Worm (Caenorhabditis elegans): ENCODE measurements around the gene jmjd-2.

Gene jmjd-2

DNA sequence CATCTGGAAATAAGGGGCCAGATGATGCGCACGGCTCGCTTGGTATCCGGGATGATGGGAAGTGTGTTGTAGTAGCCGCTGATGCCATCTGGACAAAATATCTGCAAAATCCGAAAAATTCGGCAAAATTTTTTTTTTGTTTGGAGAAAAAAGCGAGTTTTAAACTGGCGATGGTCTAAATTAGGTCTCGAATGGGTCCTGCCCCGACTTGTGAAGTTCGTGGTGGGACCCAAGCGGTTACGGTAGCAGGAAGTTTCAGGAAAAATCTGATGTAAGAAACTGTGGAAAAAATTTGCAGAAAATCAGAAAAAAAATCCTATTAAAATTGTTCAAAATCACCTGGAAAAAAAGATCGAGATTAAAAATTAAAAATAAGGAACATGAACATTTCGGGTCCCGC is at the start of gene jmjd-2:
jmjd-2 (minus strand) TSS at position 101 of the 400 bp plus-strand sequence.
- no peak for TF ChIP-seq ets-7 (tag; optimal IDR thresholded peaks at IDR 0.05)
- no peak for TF ChIP-seq hmg-4 (GFP tag; optimal IDR thresholded peaks at IDR 0.05)
- TF ChIP-seq ceh-13 (GFP tag; optimal IDR thresholded peaks at IDR 0.05) = no peak
- TF ChIP-seq pes-1 (GFP tag; IDR thresholded peaks at IDR 0.05) = no peak
- no peak for TF ChIP-seq ceh-36 (tag; optimal IDR thresholded peaks at IDR 0.05)

DNA sequence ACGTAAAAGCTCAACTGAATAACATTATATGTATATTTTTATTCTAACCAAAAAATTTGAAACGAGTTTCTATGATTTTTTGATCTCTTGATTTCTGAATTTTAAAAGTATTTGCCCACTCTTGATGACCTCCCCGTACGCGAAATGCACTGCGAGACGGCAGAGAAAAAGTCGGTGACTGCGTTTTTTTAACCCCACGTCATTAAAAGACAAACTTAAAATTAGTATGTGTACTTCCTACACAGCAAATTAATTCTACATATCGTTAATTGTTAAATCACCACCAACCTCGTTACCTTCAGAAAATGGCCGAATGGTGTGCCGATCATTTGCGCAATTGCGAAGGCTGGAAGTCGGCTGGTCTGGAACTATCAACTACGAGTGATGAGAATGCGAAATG is 49.1 kb upstream of the jmjd-2 start, which contains the start of gene Y54G11A.4:
Y54G11A.4 (plus strand) TSS at position 301 of the 400 bp plus-strand sequence.
- TF ChIP-seq ceh-36 (tag; optimal IDR thresholded peaks at IDR 0.05) (no peak), ceh-13 (GFP tag; optimal IDR thresholded peaks at IDR 0.05) (no peak), B0310.2 (tag; optimal IDR thresholded peaks at IDR 0.05) (no peak), ama-1 (optimal IDR thresholded peaks at IDR 0.05) (no peak), scrt-1 (GFP tag; IDR thresholded peaks at IDR 0.05) (no peak), tra-4 (tag; optimal IDR thresholded peaks at IDR 0.05) (no peak)

DNA sequence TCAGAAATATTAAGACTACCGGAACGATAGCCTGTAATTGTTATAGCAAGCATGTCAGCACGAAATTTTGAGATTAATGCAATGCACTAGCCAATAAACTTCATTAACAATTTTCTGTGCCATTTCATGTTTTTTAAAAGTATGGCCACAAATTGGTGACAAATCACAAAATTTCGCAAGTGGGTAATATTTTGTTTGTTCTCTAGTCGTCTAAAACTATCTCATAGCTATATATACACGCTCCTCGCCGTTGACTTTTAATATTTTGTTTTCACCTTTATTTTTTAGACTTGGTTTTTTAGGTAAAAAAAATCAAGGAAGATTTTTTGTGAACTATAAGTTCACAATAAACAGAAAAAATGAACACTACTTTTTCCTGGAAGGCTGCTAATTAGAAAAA is 47.4 kb upstream of the jmjd-2 start:
- TF ChIP-seq hmg-4 (GFP tag; optimal IDR thresholded peaks at IDR 0.05) (no peak), F13C5.2 (tag; optimal IDR thresholded peaks at IDR 0.05) (no peak), flt-1 (GFP tag; IDR thresholded peaks at IDR 0.05) (no peak), ceh-13 (GFP tag; optimal IDR thresholded peaks at IDR 0.05) (no peak), ets-7 (tag; optimal IDR thresholded peaks at IDR 0.05) (no peak), ceh-36 (tag; optimal IDR thresholded peaks at IDR 0.05) (no peak), tra-4 (tag; optimal IDR thresholded peaks at IDR 0.05) (no peak), pes-1 (GFP tag; IDR thresholded peaks at IDR 0.05) (no peak), scrt-1 (GFP tag; IDR thresholded peaks at IDR 0.05) (no peak), tbx-37 (GFP tag; conservative IDR thresholded peaks at IDR 0.05) (no peak), B0310.2 (tag; optimal IDR thresholded peaks at IDR 0.05) (no peak), ama-1 (optimal IDR thresholded peaks at IDR 0.05) (no peak), aly-1 (tag; optimal IDR thresholded peaks at IDR 0.05) (no peak), hmbx-1 (tag; optimal IDR thresholded peaks at IDR 0.05) (no peak), sea-1 (GFP tag; conservative IDR thresholded peaks at IDR 0.05) (no peak), tbx-11 (GFP tag; IDR thresholded peaks at IDR 0.05) (no peak), hnd-1 (tag; optimal IDR thresholded peaks at IDR 0.05) (no peak)

DNA sequence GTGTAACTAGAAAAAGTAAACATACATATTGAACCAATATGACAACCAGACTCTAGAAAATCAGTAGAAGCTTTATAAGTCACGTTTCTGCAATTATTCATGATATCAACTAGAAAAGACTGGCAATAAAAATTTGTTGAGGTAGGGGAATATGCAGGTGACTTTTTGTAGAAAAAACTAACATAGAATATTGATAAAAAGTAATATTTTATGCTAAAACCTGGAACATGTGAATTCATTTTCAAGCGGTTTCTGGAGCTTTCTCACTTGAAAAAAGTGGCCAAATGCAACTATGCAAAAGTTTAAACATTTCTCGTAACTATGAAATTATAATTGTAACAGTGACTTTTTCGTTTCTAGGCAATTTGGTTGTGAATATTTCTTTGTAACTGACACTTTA is 45.6 kb upstream of the jmjd-2 start, which contains the start of gene srh-42:
srh-42 (minus strand) TSS at position 101 of the 400 bp plus-strand sequence.
- TF ChIP-seq sea-1 (GFP tag; conservative IDR thresholded peaks at IDR 0.05) (no peak), tbx-11 (GFP tag; IDR thresholded peaks at IDR 0.05) (no peak), F13C5.2 (tag; optimal IDR thresholded peaks at IDR 0.05) (no peak), flt-1 (GFP tag; IDR thresholded peaks at IDR 0.05) (no peak), hnd-1 (tag; optimal IDR thresholded peaks at IDR 0.05) (no peak), B0310.2 (tag; optimal IDR thresholded peaks at IDR 0.05) (no peak), hmbx-1 (tag; optimal IDR thresholded peaks at IDR 0.05) (no peak), tra-4 (tag; optimal IDR thresholded peaks at IDR 0.05) (no peak), ceh-36 (tag; optimal IDR thresholded peaks at IDR 0.05) (no peak), aly-1 (tag; optimal IDR thresholded peaks at IDR 0.05) (no peak), pes-1 (GFP tag; IDR thresholded peaks at IDR 0.05) (no peak), ama-1 (optimal IDR thresholded peaks at IDR 0.05) (no peak), tbx-37 (GFP tag; conservative IDR thresholded peaks at IDR 0.05) (no peak), hmg-4 (GFP tag; optimal IDR thresholded peaks at IDR 0.05) (no peak), ceh-13 (GFP tag; optimal IDR thresholded peaks at IDR 0.05) (no peak), scrt-1 (GFP tag; IDR thresholded peaks at IDR 0.05) (no peak), ets-7 (tag; optimal IDR thresholded peaks at IDR 0.05) (no peak)

DNA sequence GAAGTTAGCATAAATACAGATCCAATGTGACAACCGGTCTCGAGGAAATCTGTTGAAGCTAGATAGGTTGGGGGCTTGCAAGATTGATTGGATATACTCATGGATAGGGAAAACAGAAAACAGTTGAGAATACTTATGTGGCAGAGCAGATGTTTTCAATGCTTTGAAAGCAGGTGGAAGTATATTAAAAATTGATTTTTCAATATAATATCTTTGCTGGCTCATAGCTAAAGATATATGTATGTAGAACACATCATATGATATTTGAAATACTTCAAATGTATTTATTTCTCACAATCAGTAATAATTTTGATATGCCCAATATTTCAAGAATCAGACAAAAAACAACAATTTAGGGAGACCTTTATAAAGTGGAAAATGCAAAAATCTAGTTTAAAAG is 43.9 kb upstream of the jmjd-2 start, which contains the start of gene srh-41:
srh-41 (minus strand) TSS at position 101 of the 400 bp plus-strand sequence.
- TF ChIP-seq tra-4 (tag; optimal IDR thresholded peaks at IDR 0.05) = no peak
- TF ChIP-seq tbx-37 (GFP tag; conservative IDR thresholded peaks at IDR 0.05) = no peak
- no peak for TF ChIP-seq hmbx-1 (tag; optimal IDR thresholded peaks at IDR 0.05)
- TF ChIP-seq aly-1 (tag; optimal IDR thresholded peaks at IDR 0.05) = no peak
- TF ChIP-seq ets-7 (tag; optimal IDR thresholded peaks at IDR 0.05) = no peak
- TF ChIP-seq sea-1 (GFP tag; conservative IDR thresholded peaks at IDR 0.05) = no peak
- no peak for TF ChIP-seq ceh-13 (GFP tag; optimal IDR thresholded peaks at IDR 0.05)
- TF ChIP-seq F13C5.2 (tag; optimal IDR thresholded peaks at IDR 0.05) = no peak
- no peak for TF ChIP-seq scrt-1 (GFP tag; IDR thresholded peaks at IDR 0.05)
- TF ChIP-seq hmg-4 (GFP tag; optimal IDR thresholded peaks at IDR 0.05) = no peak
- no peak for TF ChIP-seq flt-1 (GFP tag; IDR thresholded peaks at IDR 0.05)
- no peak for TF ChIP-seq hnd-1 (tag; optimal IDR thresholded peaks at IDR 0.05)
- no peak for TF ChIP-seq tbx-11 (GFP tag; IDR thresholded peaks at IDR 0.05)
- TF ChIP-seq pes-1 (GFP tag; IDR thresholded peaks at IDR 0.05) = no peak
- no peak for TF ChIP-seq ceh-36 (tag; optimal IDR thresholded peaks at IDR 0.05)
- no peak for TF ChIP-seq ama-1 (optimal IDR thresholded peaks at IDR 0.05)
- no peak for TF ChIP-seq B0310.2 (tag; optimal IDR thresholded peaks at IDR 0.05)

DNA sequence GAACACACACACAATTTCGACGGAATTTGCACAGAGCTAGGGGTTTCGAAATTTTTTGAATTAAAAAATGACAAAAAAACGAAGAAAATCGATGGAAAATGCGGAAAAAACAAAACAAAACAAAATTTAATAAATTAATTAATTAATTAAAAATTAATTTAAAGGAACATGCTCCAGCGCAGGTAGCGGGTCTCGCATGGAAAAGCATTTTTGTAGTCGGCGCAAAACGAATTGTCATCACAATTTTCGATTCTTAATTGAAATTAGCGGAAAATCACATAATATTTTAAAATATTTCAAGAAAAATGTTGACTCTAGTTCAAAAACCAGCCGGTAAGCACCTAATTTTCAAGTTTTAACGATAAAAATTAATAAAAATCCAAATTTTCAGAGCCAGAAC is 33.0 kb upstream of the jmjd-2 start, which contains the start of gene Y54G11A.3:
Y54G11A.3 (plus strand) TSS at position 213 of the 400 bp plus-strand sequence.
- TF ChIP-seq tbx-37 (GFP tag; conservative IDR thresholded peaks at IDR 0.05) = no peak

DNA sequence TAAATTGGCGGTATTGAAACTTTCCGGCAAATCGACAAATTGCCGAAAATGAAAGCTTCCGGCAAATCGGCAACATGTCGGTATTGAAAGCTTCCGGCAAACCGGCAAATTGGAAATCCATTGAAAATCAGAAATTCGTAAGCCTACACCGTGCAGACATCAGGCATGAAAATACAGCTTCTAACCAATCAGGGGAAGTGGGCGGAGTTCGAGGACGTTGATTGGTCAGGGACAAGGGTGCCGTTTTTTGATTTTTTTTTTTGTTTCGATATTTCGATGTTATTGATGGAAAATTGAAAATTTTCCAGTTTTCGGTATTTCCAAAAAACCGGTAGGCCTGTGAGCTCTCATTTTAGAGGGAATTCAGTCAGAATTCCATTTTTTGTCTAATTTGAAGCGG is 26.4 kb upstream of the jmjd-2 start:
- TF ChIP-seq hmg-4 (GFP tag; optimal IDR thresholded peaks at IDR 0.05) (no peak), ceh-13 (GFP tag; optimal IDR thresholded peaks at IDR 0.05) (no peak), F13C5.2 (tag; optimal IDR thresholded peaks at IDR 0.05) (no peak), flt-1 (GFP tag; IDR thresholded peaks at IDR 0.05) (no peak), aly-1 (tag; optimal IDR thresholded peaks at IDR 0.05) (no peak), ets-7 (tag; optimal IDR thresholded peaks at IDR 0.05) (no peak), tbx-11 (GFP tag; IDR thresholded peaks at IDR 0.05) (no peak), ama-1 (optimal IDR thresholded peaks at IDR 0.05) (no peak), tbx-37 (GFP tag; conservative IDR thresholded peaks at IDR 0.05) (no peak), sea-1 (GFP tag; conservative IDR thresholded peaks at IDR 0.05) (no peak), tra-4 (tag; optimal IDR thresholded peaks at IDR 0.05) (no peak), pes-1 (GFP tag; IDR thresholded peaks at IDR 0.05) (no peak), scrt-1 (GFP tag; IDR thresholded peaks at IDR 0.05) (no peak)

DNA sequence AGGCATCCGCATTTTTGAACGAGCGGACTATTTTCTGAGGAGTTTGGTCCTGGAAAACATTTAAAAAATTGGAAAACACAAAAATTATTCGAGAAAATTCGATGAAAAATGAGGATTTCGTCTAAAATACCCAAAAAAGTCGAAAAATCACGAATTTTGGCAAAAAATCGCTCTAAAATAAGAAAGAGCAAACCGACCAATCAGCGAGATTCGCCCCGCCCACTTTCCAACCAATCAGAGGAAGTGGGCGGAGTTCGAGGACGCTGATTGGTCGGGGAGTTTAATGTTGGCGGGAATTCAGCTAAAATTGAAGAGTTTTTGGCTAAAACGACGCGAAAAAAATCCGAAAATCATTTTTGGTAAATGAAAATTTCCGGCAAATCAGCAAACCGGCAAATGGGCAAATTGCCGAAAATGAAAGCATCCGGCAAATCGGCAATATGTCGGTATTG is 25.8 kb upstream of the jmjd-2 start, which contains the start of gene Y54G11A.1:
Y54G11A.1 (minus strand) TSS at position 51 of the 452 bp plus-strand sequence.
- TF ChIP-seq flt-1 (GFP tag; IDR thresholded peaks at IDR 0.05) (no peak), ceh-13 (GFP tag; optimal IDR thresholded peaks at IDR 0.05) (no peak), hmbx-1 (tag; optimal IDR thresholded peaks at IDR 0.05) (no peak), hmg-4 (GFP tag; optimal IDR thresholded peaks at IDR 0.05) (no peak), ama-1 (optimal IDR thresholded peaks at IDR 0.05) (no peak), ceh-36 (tag; optimal IDR thresholded peaks at IDR 0.05) (no peak), F13C5.2 (tag; optimal IDR thresholded peaks at IDR 0.05) (no peak), scrt-1 (GFP tag; IDR thresholded peaks at IDR 0.05) (no peak), B0310.2 (tag; optimal IDR thresholded peaks at IDR 0.05) (no peak), tra-4 (tag; optimal IDR thresholded peaks at IDR 0.05) (no peak), pes-1 (GFP tag; IDR thresholded peaks at IDR 0.05) (no peak), tbx-11 (GFP tag; IDR thresholded peaks at IDR 0.05) (no peak)
